Fruit fly (Drosophila melanogaster) whole organism, embryonic: ENCODE measurements around the gene NfI.

Experiments
- C15 ChIP-seq: fragments of 200-800 bp; sonication (Bioruptor generic); IDR thresholded peaks from 3 replicates; pipeline ENCODE4 v1.3.6; 2022; ENCODE audit warnings: missing biosample characterization, missing genetic modification characterization
- CG12769 ChIP-seq: fragments of 200-800 bp; sonication (Bioruptor generic); optimal IDR thresholded peaks from 2 replicates; lab custom pipeline; 2019; ENCODE audit warnings: missing biosample characterization, mild to moderate bottlenecking, missing genetic modification characterization, moderate library complexity
- CG17328 ChIP-seq: fragments of 200-800 bp; sonication (Bioruptor generic); IDR thresholded peaks from 2 replicates; pipeline ENCODE4 v1.3.6; 2022; ENCODE audit warnings: missing biosample characterization, missing genetic modification characterization
- CG17568 ChIP-seq: fragments of 200-800 bp; sonication (Bioruptor generic); optimal IDR thresholded peaks from 2 replicates; lab custom pipeline; 2018; ENCODE audit warnings: missing biosample characterization, mild to moderate bottlenecking, missing genetic modification characterization, moderate library complexity
- CG17612 ChIP-seq: fragments of 200-800 bp; sonication (Bioruptor generic); IDR thresholded peaks from 2 replicates; pipeline ENCODE4 v1.3.6; 2022; ENCODE audit warnings: missing biosample characterization, missing genetic modification characterization
- CG17912 ChIP-seq: fragments of 200-800 bp; sonication (Bioruptor generic); optimal IDR thresholded peaks from 2 replicates; lab custom pipeline; 2018; ENCODE audit warnings: missing biosample characterization, mild to moderate bottlenecking, missing genetic modification characterization
- CG1832 ChIP-seq: fragments of 200-800 bp; sonication (Bioruptor generic); optimal IDR thresholded peaks from 2 replicates; lab custom pipeline; 2017; ENCODE audit warnings: missing biosample characterization, mild to moderate bottlenecking, missing genetic modification characterization, inconsistent platforms
- CG18476 ChIP-seq: fragments of 200-800 bp; sonication (Bioruptor generic); optimal IDR thresholded peaks from 2 replicates; lab custom pipeline; 2016; ENCODE audit warnings: missing biosample characterization, mild to moderate bottlenecking, missing genetic modification characterization
- CG2120 ChIP-seq: fragments of 200-800 bp; sonication (Bioruptor generic); optimal IDR thresholded peaks from 3 replicates; lab custom pipeline; 2016; ENCODE audit warnings: missing biosample characterization, missing genetic modification characterization
- CG2875 ChIP-seq: fragments of 200-800 bp; sonication (Bioruptor generic); optimal IDR thresholded peaks from 2 replicates; lab custom pipeline; 2017; ENCODE audit warnings: missing biosample characterization, mild to moderate bottlenecking, missing genetic modification characterization, missing genetic modification reagents
- CG3163 ChIP-seq: fragments of 200-800 bp; sonication (Bioruptor generic); optimal IDR thresholded peaks from 3 replicates; lab custom pipeline; 2016; ENCODE audit warnings: missing biosample characterization, missing genetic modification characterization
- CG32532 ChIP-seq: fragments of 200-800 bp; sonication (Bioruptor generic); IDR thresholded peaks from 2 replicates; pipeline ENCODE4 v1.3.6; 2022; ENCODE audit warnings: missing biosample characterization, missing genetic modification characterization
- CG4707 ChIP-seq: fragments of 200-800 bp; sonication (Bioruptor generic); optimal IDR thresholded peaks from 2 replicates; lab custom pipeline; 2018; ENCODE audit warnings: missing biosample characterization, mild to moderate bottlenecking, missing genetic modification characterization, moderate library complexity
- CG6683 ChIP-seq: fragments of 200-800 bp; sonication (Bioruptor generic); optimal IDR thresholded peaks from 2 replicates; lab custom pipeline; 2017; ENCODE audit warnings: missing biosample characterization, mild to moderate bottlenecking, missing genetic modification characterization, missing genetic modification reagents
- CG7372 ChIP-seq: fragments of 200-800 bp; sonication (Bioruptor generic); IDR thresholded peaks from 2 replicates; pipeline ENCODE4 v1.3.6; 2022; ENCODE audit warnings: missing biosample characterization, missing genetic modification characterization
- CG8281 ChIP-seq: fragments of 200-800 bp; sonication (Bioruptor generic); optimal IDR thresholded peaks from 2 replicates; lab custom pipeline; 2018; ENCODE audit warnings: missing biosample characterization, mild to moderate bottlenecking, missing genetic modification characterization, moderate library complexity
- CG9932 ChIP-seq: fragments of 200-800 bp; sonication (Bioruptor generic); IDR thresholded peaks from 2 replicates; pipeline ENCODE4 v1.3.6; 2022; ENCODE audit warnings: missing biosample characterization, missing genetic modification characterization
- Dek ChIP-seq: fragments of 200-800 bp; sonication (Bioruptor generic); optimal IDR thresholded peaks from 3 replicates; lab custom pipeline; 2019; ENCODE audit warnings: missing biosample characterization, mild to moderate bottlenecking, missing genetic modification characterization, moderate library complexity
- Doc2 ChIP-seq: fragments of 200-800 bp; sonication (Bioruptor generic); IDR thresholded peaks from 2 replicates; pipeline ENCODE4 v1.3.6; 2022; ENCODE audit warnings: missing biosample characterization, missing genetic modification characterization
- Dp ChIP-seq: fragments of 200-800 bp; sonication (Bioruptor generic); optimal IDR thresholded peaks from 2 replicates; lab custom pipeline; 2018; ENCODE audit warnings: missing biosample characterization, mild to moderate bottlenecking, missing genetic modification characterization, moderate library complexity
- Fer3 ChIP-seq: fragments of 200-800 bp; sonication (Bioruptor generic); optimal IDR thresholded peaks from 2 replicates; lab custom pipeline; 2018; ENCODE audit warnings: missing biosample characterization, mild to moderate bottlenecking, missing genetic modification characterization, moderate library complexity
- Hsf ChIP-seq: fragments of 200-800 bp; sonication (Bioruptor generic); optimal IDR thresholded peaks from 3 replicates; lab custom pipeline; 2016; ENCODE audit warnings: missing biosample characterization, missing genetic modification characterization
- MESR4 ChIP-seq: fragments of 200-800 bp; sonication (Bioruptor generic); optimal IDR thresholded peaks from 2 replicates; lab custom pipeline; 2018; ENCODE audit warnings: missing biosample characterization, mild to moderate bottlenecking, missing genetic modification characterization, moderate library complexity
- Nf-YC ChIP-seq: fragments of 200-800 bp; optimal IDR thresholded peaks from 3 replicates; lab custom pipeline; 2019; ENCODE audit warnings: missing biosample characterization, mild to moderate bottlenecking, missing genetic modification characterization, moderate library complexity
- Opbp ChIP-seq: fragments of 200-800 bp; sonication (Bioruptor generic); IDR thresholded peaks from 3 replicates; pipeline ENCODE4 v1.3.6; 2022; ENCODE audit warnings: missing biosample characterization, missing genetic modification characterization; ENCODE audit not compliant: partially characterized antibody
- Trl ChIP-seq, 3 experiments: fragments of >200 bp in 2 of 3; fragments of 200-800 bp in 1 of 3; sonication (Bioruptor generic) in 1 of 3; optimal IDR thresholded peaks; 2 replicates in 1 of 3; 3 replicates in 2 of 3; lab custom pipeline; 2016 to 2017; ENCODE audit warnings: missing biosample characterization in 1 of 3, missing genetic modification characterization in 1 of 3
- Usf ChIP-seq: fragments of 200-800 bp; sonication (Bioruptor generic); optimal IDR thresholded peaks from 2 replicates; lab custom pipeline; 2017; ENCODE audit warnings: missing genotype, missing biosample characterization, missing genetic modification characterization
- ac ChIP-seq: fragments of 200-800 bp; sonication (Bioruptor generic); optimal IDR thresholded peaks from 3 replicates; lab custom pipeline; 2017; ENCODE audit warnings: missing biosample characterization, mild to moderate bottlenecking, missing genetic modification characterization
- al ChIP-seq: fragments of 200-800 bp; sonication (Bioruptor generic); IDR thresholded peaks from 2 replicates; pipeline ENCODE4 v1.3.6; 2022; ENCODE audit warnings: missing biosample characterization, missing genetic modification characterization
- az2 ChIP-seq: fragments of 200-800 bp; sonication (Bioruptor generic); optimal IDR thresholded peaks from 3 replicates; lab custom pipeline; 2016; ENCODE audit warnings: missing biosample characterization, missing genetic modification characterization
- cas ChIP-seq: fragments of 200-800 bp; sonication (Bioruptor generic); IDR thresholded peaks from 2 replicates; pipeline ENCODE4 v1.3.6; 2022; ENCODE audit warnings: missing biosample characterization, missing genetic modification characterization
- corto ChIP-seq: fragments of 200-800 bp; sonication (Bioruptor generic); optimal IDR thresholded peaks from 2 replicates; lab custom pipeline; 2016; ENCODE audit warnings: missing biosample characterization, mild to moderate bottlenecking, missing genetic modification characterization, moderate library complexity
- crc ChIP-seq: fragments of 200-800 bp; sonication (Bioruptor generic); optimal IDR thresholded peaks from 2 replicates; lab custom pipeline; 2016; ENCODE audit warnings: missing biosample characterization, missing genetic modification characterization
- dati ChIP-seq: fragments of 200-800 bp; sonication (Bioruptor generic); IDR thresholded peaks from 2 replicates; pipeline ENCODE4 v1.3.6; 2022; ENCODE audit warnings: missing biosample characterization, missing genetic modification characterization
- dimm ChIP-seq: fragments of 200-800 bp; sonication (Bioruptor generic); IDR thresholded peaks from 2 replicates; pipeline ENCODE4 v1.3.6; 2022; ENCODE audit warnings: missing biosample characterization, missing genetic modification characterization
- ewg ChIP-seq: fragments of 200-800 bp; sonication (Bioruptor generic); optimal IDR thresholded peaks from 3 replicates; lab custom pipeline; 2017; ENCODE audit warnings: mild to moderate bottlenecking, missing biosample characterization, missing genetic modification reagents, missing genetic modification characterization
- fd102C ChIP-seq: fragments of 200-800 bp; sonication (Bioruptor generic); optimal IDR thresholded peaks from 2 replicates; lab custom pipeline; 2018; ENCODE audit warnings: missing biosample characterization, mild to moderate bottlenecking, missing genetic modification characterization, moderate library complexity
- gce ChIP-seq: fragments of 200-800 bp; sonication (Bioruptor generic); IDR thresholded peaks from 3 replicates; pipeline ENCODE4 v1.3.6; 2022; ENCODE audit warnings: missing biosample characterization, missing genetic modification characterization
- gsb ChIP-seq: fragments of 200-800 bp; sonication (Bioruptor generic); IDR thresholded peaks from 2 replicates; pipeline ENCODE4 v1.3.6; 2022; ENCODE audit warnings: missing biosample characterization, missing genetic modification characterization
- insv ChIP-seq, 2 experiments: fragments of 200-800 bp; sonication (Bioruptor generic); optimal IDR thresholded peaks; 3 replicates each; lab custom pipeline; 2016 to 2018; ENCODE audit warnings: missing biosample characterization in 2 of 2, missing genetic modification characterization in 2 of 2
- lola ChIP-seq, 3 experiments: fragments of >200 bp in 2 of 3; fragments of 200-800 bp in 1 of 3; sonication (Bioruptor generic) in 1 of 3; optimal IDR thresholded peaks; 2 replicates each; lab custom pipeline; 2017 to 2019; ENCODE audit warnings: missing biosample characterization in 3 of 3, missing genetic modification characterization in 3 of 3, mild to moderate bottlenecking in 1 of 3, moderate library complexity in 1 of 3
- oc ChIP-seq: fragments of 200-800 bp; sonication (Bioruptor generic); optimal IDR thresholded peaks from 2 replicates; lab custom pipeline; 2018; ENCODE audit warnings: missing biosample characterization, mild to moderate bottlenecking, missing genetic modification characterization, moderate library complexity
- pan ChIP-seq, 4 experiments: fragments of >200 bp in 3 of 4; fragments of 200-800 bp in 1 of 4; sonication (Bioruptor generic) in 1 of 4; optimal IDR thresholded peaks in 3 of 4; IDR thresholded peaks in 1 of 4; 2 replicates each; pipeline versions ENCODE4 v1.3.6 to Lab custom; 2017 to 2022; ENCODE audit warnings: missing biosample characterization in 2 of 4, missing genetic modification characterization in 2 of 4, mixed read lengths in 1 of 4
- pros ChIP-seq: fragments of 200-800 bp; sonication (Bioruptor generic); optimal IDR thresholded peaks from 3 replicates; lab custom pipeline; 2019; ENCODE audit warnings: missing biosample characterization, mild to moderate bottlenecking, missing genetic modification characterization, moderate library complexity
- pzg ChIP-seq: fragments of 200-800 bp; sonication (Bioruptor generic); optimal IDR thresholded peaks from 3 replicates; lab custom pipeline; 2018; ENCODE audit warnings: missing biosample characterization, mild to moderate bottlenecking, missing genetic modification characterization, moderate library complexity
- stwl ChIP-seq: fragments of 200-800 bp; sonication (Bioruptor generic); optimal IDR thresholded peaks from 3 replicates; lab custom pipeline; 2018; ENCODE audit warnings: missing biosample characterization, mild to moderate bottlenecking, missing genetic modification characterization, moderate library complexity
- tin ChIP-seq: fragments of 200-800 bp; sonication (Bioruptor generic); optimal IDR thresholded peaks from 3 replicates; lab custom pipeline; 2016; ENCODE audit warnings: missing biosample characterization, missing genetic modification characterization
- tna ChIP-seq: fragments of 200-800 bp; sonication (Bioruptor generic); IDR thresholded peaks from 2 replicates; pipeline ENCODE4 v1.3.6; 2022; ENCODE audit warnings: missing biosample characterization, missing genetic modification characterization; ENCODE audit not compliant: partially characterized antibody
- ttk ChIP-seq: fragments of 200-800 bp; sonication (Bioruptor generic); IDR thresholded peaks from 2 replicates; pipeline ENCODE4 v2.1.2; 2022; ENCODE audit warnings: missing biosample characterization, missing genetic modification characterization

NfI gene

dm6 chr4:314672-315266 is 38.6 kb upstream of the NfI start, which contains the start of gene Rnf11 (continued):
- TF ChIP-seq CG1832 = no peak
- TF ChIP-seq MESR4 (GFP tag; lab: Kevin White, UChicago) = peak; percentile 20
- TF ChIP-seq CG17912 (GFP tag; lab: Kevin White, UChicago) = no peak
- TF ChIP-seq CG4707 (GFP tag; lab: Kevin White, UChicago) = no peak
- no peak for TF ChIP-seq Dp (GFP tag; lab: Kevin White, UChicago)
- TF ChIP-seq cas (GFP tag; lab: Robert Waterston, UW) = no peak
- TF ChIP-seq CG7372 = no peak
- TF ChIP-seq gsb = no peak
- no peak for TF ChIP-seq CG2875 (GFP tag; lab: Kevin White, UChicago)
- TF ChIP-seq CG18476 (GFP tag; lab: Kevin White, UChicago) = no peak
- no peak for TF ChIP-seq Trl (optimal IDR thresholded peaks at IDR 0.05; lab: Kevin White, UChicago)
- no peak for TF ChIP-seq Trl (GFP tag; optimal IDR thresholded peaks at IDR 0.05; lab: Kevin White, UChicago)
- no peak for TF ChIP-seq ewg (GFP tag; lab: Kevin White, UChicago)
- TF ChIP-seq CG17612 (GFP tag; lab: Robert Waterston, UW) = no peak
- no peak for TF ChIP-seq ttk (GFP tag; lab: Robert Waterston, UW)
- no peak for TF ChIP-seq Nf-YC (tag; lab: Kevin White, UChicago)
- TF ChIP-seq pan (optimal IDR thresholded peaks at IDR 0.05; lab: Kevin White, UChicago) = no peak
- TF ChIP-seq pan (GFP tag; optimal IDR thresholded peaks at IDR 0.05 in 1 of 2, IDR thresholded peaks at IDR 0.05 in 1 of 2) = peak in 1 of 2 experiments; percentile 9
- TF ChIP-seq gce = no peak
- no peak for TF ChIP-seq CG2120
- TF ChIP-seq az2 (GFP tag; lab: Kevin White, UChicago) = no peak
- no peak for TF ChIP-seq fd102C (GFP tag; lab: Kevin White, UChicago)
- TF ChIP-seq CG17568 (GFP tag; lab: Kevin White, UChicago) = no peak
- TF ChIP-seq CG12769 (tag; lab: Kevin White, UChicago) = no peak
- TF ChIP-seq dati (GFP tag; lab: Robert Waterston, UW) = no peak
- TF ChIP-seq al (GFP tag; lab: Robert Waterston, UW) = no peak
- TF ChIP-seq ac (GFP tag; lab: Kevin White, UChicago) = no peak
- TF ChIP-seq crc (GFP tag; lab: Kevin White, UChicago) = no peak
- TF ChIP-seq pzg (GFP tag; lab: Kevin White, UChicago) = peak; percentile 61
- TF ChIP-seq pros (GFP tag; lab: Kevin White, UChicago) = no peak
- no peak for TF ChIP-seq Hsf (GFP tag; lab: Kevin White, UChicago)
- TF ChIP-seq Dek = no peak
- TF ChIP-seq corto = no peak
- no peak for TF ChIP-seq CG3163 (GFP tag; lab: Kevin White, UChicago)
- no peak for TF ChIP-seq Fer3 (tag; lab: Kevin White, UChicago)
- TF ChIP-seq oc (tag; lab: Kevin White, UChicago) = no peak
- no peak for TF ChIP-seq CG9932
- no peak for TF ChIP-seq CG8281 (tag; lab: Kevin White, UChicago)
- TF ChIP-seq Opbp (GFP tag; lab: Robert Waterston, UW) = no peak
- no peak for TF ChIP-seq CG17328 (GFP tag; lab: Robert Waterston, UW)
- no peak for TF ChIP-seq CG32532
- TF ChIP-seq insv (GFP tag; optimal IDR thresholded peaks at IDR 0.05; lab: Kevin White, UChicago) = no peak
- TF ChIP-seq dimm = no peak
- peak in 1 of 3 experiments; percentile 65 for TF ChIP-seq lola (GFP tag; optimal IDR thresholded peaks at IDR 0.05; lab: Kevin White, UChicago)
- TF ChIP-seq Doc2 = no peak
- no peak for TF ChIP-seq stwl (tag; lab: Kevin White, UChicago)
- no peak for TF ChIP-seq C15 (GFP tag; lab: Robert Waterston, UW)
- no peak for TF ChIP-seq tin
- no peak for TF ChIP-seq CG6683
- TF ChIP-seq Usf (GFP tag; lab: Kevin White, UChicago) = no peak
- TF ChIP-seq tna (GFP tag; lab: Robert Waterston, UW) = no peak
